Worm (Caenorhabditis elegans): ENCODE measurements around the gene fbxb-78.
A peak's percentile ranks its signal among the peaks of the same experiment; 100 is the strongest.
"Not testable (repeated sequence)": the region's sequence is repeated elsewhere in the genome, so short reads cannot be mapped to it uniquely, and the experiment has no call there.

The fbxb-78 gene

ce11 chrIV:4737258-4737657 lies at the start of gene fbxb-78:
Gene fbxb-78 (plus strand): TSS chrIV:4737558.
- no peak for TF ChIP-seq B0310.2 (tag; optimal IDR thresholded peaks at IDR 0.05)
- TF ChIP-seq hmbx-1 (tag; optimal IDR thresholded peaks at IDR 0.05): no peak
- TF ChIP-seq tbx-11 (GFP tag; IDR thresholded peaks at IDR 0.05): no peak
- TF ChIP-seq pes-1 (GFP tag; IDR thresholded peaks at IDR 0.05): no peak
- no peak for TF ChIP-seq hmg-4 (GFP tag; optimal IDR thresholded peaks at IDR 0.05)
- TF ChIP-seq F13C5.2 (tag; optimal IDR thresholded peaks at IDR 0.05): no peak
- no peak for TF ChIP-seq tra-4 (tag; optimal IDR thresholded peaks at IDR 0.05)
- no peak for TF ChIP-seq ets-7 (tag; optimal IDR thresholded peaks at IDR 0.05)
- TF ChIP-seq ama-1 (optimal IDR thresholded peaks at IDR 0.05): no peak
- TF ChIP-seq flt-1 (GFP tag; IDR thresholded peaks at IDR 0.05): no peak

- no peak for TF ChIP-seq F13C5.2 (tag; optimal IDR thresholded peaks at IDR 0.05)
- TF ChIP-seq scrt-1 (GFP tag; IDR thresholded peaks at IDR 0.05): no peak
- no peak for TF ChIP-seq B0310.2 (tag; optimal IDR thresholded peaks at IDR 0.05)
- no peak for TF ChIP-seq pes-1 (GFP tag; IDR thresholded peaks at IDR 0.05)
- no peak for TF ChIP-seq tra-4 (tag; optimal IDR thresholded peaks at IDR 0.05)
- TF ChIP-seq hnd-1 (tag; optimal IDR thresholded peaks at IDR 0.05): no peak
- no peak for TF ChIP-seq ceh-13 (GFP tag; optimal IDR thresholded peaks at IDR 0.05)
- TF ChIP-seq tbx-37 (GFP tag; conservative IDR thresholded peaks at IDR 0.05): no peak
- TF ChIP-seq tbx-11 (GFP tag; IDR thresholded peaks at IDR 0.05): no peak
These were observed 49.1 kb upstream of the fbxb-78 start, which contains the start of gene bus-4 for ce11 chrIV:4688221-4688620. Gene bus-4 (plus strand): TSS chrIV:4688269.

ce11 chrIV:4692463-4692862 lies 44.9 kb upstream of the fbxb-78 start, which contains the start of gene spe-51:
Gene spe-51 (plus strand): TSS chrIV:4692763.
- TF ChIP-seq flt-1 (GFP tag; IDR thresholded peaks at IDR 0.05) (no peak), tbx-11 (GFP tag; IDR thresholded peaks at IDR 0.05) (no peak), F13C5.2 (tag; optimal IDR thresholded peaks at IDR 0.05) (no peak), sea-1 (GFP tag; conservative IDR thresholded peaks at IDR 0.05) (no peak), scrt-1 (GFP tag; IDR thresholded peaks at IDR 0.05) (no peak), ama-1 (optimal IDR thresholded peaks at IDR 0.05) (no peak), hmg-4 (GFP tag; optimal IDR thresholded peaks at IDR 0.05) (no peak)

ce11 chrIV:4703911-4704310 lies 33.4 kb upstream of the fbxb-78 start, which contains the start of gene ogdh-1:
Gene ogdh-1 (minus strand): TSS chrIV:4704011.
- TF ChIP-seq pes-1 (GFP tag; IDR thresholded peaks at IDR 0.05) (no peak), tbx-37 (GFP tag; conservative IDR thresholded peaks at IDR 0.05) (no peak), B0310.2 (tag; optimal IDR thresholded peaks at IDR 0.05) (no peak), ceh-36 (tag; optimal IDR thresholded peaks at IDR 0.05) (no peak), ama-1 (optimal IDR thresholded peaks at IDR 0.05) (no peak), ceh-13 (GFP tag; optimal IDR thresholded peaks at IDR 0.05) (no peak), tbx-11 (GFP tag; IDR thresholded peaks at IDR 0.05) (no peak), hmbx-1 (tag; optimal IDR thresholded peaks at IDR 0.05) (no peak), aly-1 (tag; optimal IDR thresholded peaks at IDR 0.05) (no peak), F13C5.2 (tag; optimal IDR thresholded peaks at IDR 0.05) (no peak), hnd-1 (tag; optimal IDR thresholded peaks at IDR 0.05) (no peak), tra-4 (tag; optimal IDR thresholded peaks at IDR 0.05) (no peak)

- TF ChIP-seq ets-7 (tag; optimal IDR thresholded peaks at IDR 0.05) (no peak), sea-1 (GFP tag; conservative IDR thresholded peaks at IDR 0.05) (0 out of 2 replicates have a peak, but pooled peaks have one; percentile 11), hmg-4 (GFP tag; optimal IDR thresholded peaks at IDR 0.05) (peak; percentile 40)
These were observed 32.2 kb upstream of the fbxb-78 start for ce11 chrIV:4705182-4705581.

ce11 chrIV:4705922-4706321 lies 31.4 kb upstream of the fbxb-78 start:
- TF ChIP-seq aly-1 (tag; optimal IDR thresholded peaks at IDR 0.05) (no peak), ama-1 (optimal IDR thresholded peaks at IDR 0.05) (no peak), hmg-4 (GFP tag; optimal IDR thresholded peaks at IDR 0.05) (no peak), pes-1 (GFP tag; IDR thresholded peaks at IDR 0.05) (no peak), ceh-13 (GFP tag; optimal IDR thresholded peaks at IDR 0.05) (no peak), F13C5.2 (tag; optimal IDR thresholded peaks at IDR 0.05) (no peak), hmbx-1 (tag; optimal IDR thresholded peaks at IDR 0.05) (no peak)

ce11 chrIV:4710459-4710858 lies 26.9 kb upstream of the fbxb-78 start, which contains the start of gene cif-1:
Gene cif-1 (minus strand): TSS chrIV:4710755.
- TF ChIP-seq flt-1 (GFP tag; IDR thresholded peaks at IDR 0.05) (no peak), hmg-4 (GFP tag; optimal IDR thresholded peaks at IDR 0.05) (no peak), F13C5.2 (tag; optimal IDR thresholded peaks at IDR 0.05) (no peak), ama-1 (optimal IDR thresholded peaks at IDR 0.05) (no peak), ceh-13 (GFP tag; optimal IDR thresholded peaks at IDR 0.05) (no peak), ets-7 (tag; optimal IDR thresholded peaks at IDR 0.05) (no peak), pes-1 (GFP tag; IDR thresholded peaks at IDR 0.05) (no peak)

- TF ChIP-seq ceh-36 (tag; optimal IDR thresholded peaks at IDR 0.05) (peak; percentile 23), tbx-37 (GFP tag; conservative IDR thresholded peaks at IDR 0.05) (peak; percentile 68), ama-1 (optimal IDR thresholded peaks at IDR 0.05) (peak; percentile 65), sea-1 (GFP tag; conservative IDR thresholded peaks at IDR 0.05) (no peak), pes-1 (GFP tag; IDR thresholded peaks at IDR 0.05) (peak; percentile 61; the same call in 1 of the 2 replicates), scrt-1 (GFP tag; IDR thresholded peaks at IDR 0.05) (no peak)
These were observed 25.0 kb upstream of the fbxb-78 start, which contains the start of gene yars-2 for ce11 chrIV:4712376-4712775. Gene yars-2 (minus strand): TSS chrIV:4712624.

ce11 chrIV:4715785-4716184 lies 21.6 kb upstream of the fbxb-78 start, which contains the start of gene miro-1:
Gene miro-1 (minus strand): TSS chrIV:4715807.
- not testable (repeated sequence) for TF ChIP-seq ceh-13 (GFP tag; optimal IDR thresholded peaks at IDR 0.05); tbx-11 (GFP tag; IDR thresholded peaks at IDR 0.05); ceh-36 (tag; optimal IDR thresholded peaks at IDR 0.05)
